Worm (Caenorhabditis elegans) whole organism, young adult: Measurements from ENCODE around the gene F59C12.3.

Experiments
- B0261.1 ChIP-seq: sonication (generic microtip); optimal IDR thresholded peaks from 2 replicates; lab custom pipeline; 2016; ENCODE audit warnings: mild to moderate bottlenecking, missing genetic modification characterization, moderate library complexity, missing compliant biosample characterization
- B0336.3 ChIP-seq: fragments of 200-800 bp; sonication (Bioruptor generic); IDR thresholded peaks from 2 replicates; pipeline ENCODE4 v1.3.6; 2022; ENCODE audit warnings: missing genetic modification characterization, missing compliant biosample characterization
- F10E7.11 ChIP-seq: sonication (generic microtip); optimal IDR thresholded peaks from 2 replicates; lab custom pipeline; 2017; ENCODE audit warnings: mild to moderate bottlenecking, missing genetic modification characterization, moderate library complexity, missing compliant biosample characterization
- F39B2.1 ChIP-seq: fragments of 200-800 bp; sonication (Bioruptor generic); IDR thresholded peaks from 2 replicates; pipeline ENCODE4 v1.3.6; 2022; ENCODE audit warnings: missing genetic modification reagents, missing genetic modification characterization, missing compliant biosample characterization
- F52B5.7 ChIP-seq: sonication (generic microtip); optimal IDR thresholded peaks from 2 replicates; lab custom pipeline; 2016; ENCODE audit warnings: mild to moderate bottlenecking, missing genetic modification characterization, missing compliant biosample characterization
- aptf-3 ChIP-seq: fragments of 200-800 bp; sonication (Bioruptor generic); IDR thresholded peaks from 2 replicates; pipeline ENCODE4 v1.3.6; 2022; ENCODE audit warnings: missing genetic modification characterization, missing compliant biosample characterization
- atf-7 ChIP-seq: sonication (generic microtip); optimal IDR thresholded peaks from 2 replicates; lab custom pipeline; 2017; ENCODE audit warnings: mild to moderate bottlenecking, missing genetic modification characterization, missing compliant biosample characterization
- attf-6 ChIP-seq: fragments of 200-800 bp; sonication (Bioruptor generic); IDR thresholded peaks from 2 replicates; pipeline ENCODE4 v1.3.6; 2022; ENCODE audit warnings: missing genetic modification reagents, missing genetic modification characterization, missing compliant biosample characterization
- bed-1 ChIP-seq: fragments of 200-800 bp; sonication (Bioruptor generic); IDR thresholded peaks from 2 replicates; pipeline ENCODE4 v1.3.6; 2022; ENCODE audit warnings: missing genetic modification reagents, missing genetic modification characterization, missing compliant biosample characterization
- ceh-27 ChIP-seq: fragments of 200-800 bp; sonication (Bioruptor generic); optimal IDR thresholded peaks from 2 replicates; lab custom pipeline; 2018; ENCODE audit warnings: mild to moderate bottlenecking, missing genetic modification characterization, moderate library complexity, missing compliant biosample characterization
- ceh-58 ChIP-seq: fragments of 200-800 bp; sonication (Bioruptor generic); IDR thresholded peaks from 2 replicates; pipeline ENCODE4 v1.3.6; 2022; ENCODE audit warnings: missing genetic modification characterization, missing compliant biosample characterization
- ceh-91 ChIP-seq: fragments of 200-800 bp; sonication (Bioruptor generic); IDR thresholded peaks from 2 replicates; pipeline ENCODE4 v1.3.6; 2022; ENCODE audit warnings: missing genetic modification reagents, missing genetic modification characterization, missing compliant biosample characterization
- die-1 ChIP-seq: sonication (generic microtip); optimal IDR thresholded peaks from 2 replicates; lab custom pipeline; 2016; ENCODE audit warnings: missing genotype, mild to moderate bottlenecking, missing genetic modification characterization, missing compliant biosample characterization
- efl-1 ChIP-seq: fragments of 150-350 bp; optimal IDR thresholded peaks from 2 replicates; lab custom pipeline; 2014; ENCODE audit warnings: missing biosample characterization, missing genetic modification reagents, missing genetic modification characterization
- egrh-3 ChIP-seq: fragments of 200-800 bp; sonication (Bioruptor generic); IDR thresholded peaks from 2 replicates; pipeline ENCODE4 v1.3.6; 2022; ENCODE audit warnings: missing genetic modification reagents, missing genetic modification characterization, missing compliant biosample characterization
- gei-17 ChIP-seq: fragments of 200-800 bp; sonication (Bioruptor generic); optimal IDR thresholded peaks from 2 replicates; lab custom pipeline; 2018; ENCODE audit warnings: mild to moderate bottlenecking, missing genetic modification characterization, missing compliant biosample characterization
- him-1 ChIP-seq: sonication (generic microtip); optimal IDR thresholded peaks from 2 replicates; lab custom pipeline; 2016; ENCODE audit warnings: missing genotype, missing genetic modification reagents, missing genetic modification characterization, missing compliant biosample characterization
- hlh-26 ChIP-seq: fragments of 200-800 bp; sonication (Bioruptor generic); conservative IDR thresholded peaks from 2 replicates; pipeline ENCODE4 v1.3.6; 2022; ENCODE audit warnings: missing genetic modification reagents, missing genetic modification characterization, missing compliant biosample characterization
- lir-1 ChIP-seq: fragments of 200-800 bp; sonication (Bioruptor generic); conservative IDR thresholded peaks from 2 replicates; pipeline ENCODE4 v1.3.6; 2022; ENCODE audit warnings: missing genetic modification reagents, missing genetic modification characterization, missing compliant biosample characterization
- madf-6 ChIP-seq: fragments of 200-800 bp; sonication (Bioruptor generic); IDR thresholded peaks from 2 replicates; pipeline ENCODE4 v1.3.6; 2022; ENCODE audit warnings: missing genetic modification reagents, missing genetic modification characterization, missing compliant biosample characterization
- nfyb-1 ChIP-seq: fragments of 200-800 bp; sonication (Bioruptor generic); IDR thresholded peaks from 2 replicates; pipeline ENCODE4 v1.3.6; 2022; ENCODE audit warnings: missing genetic modification reagents, missing genetic modification characterization, missing compliant biosample characterization
- nhr-120 ChIP-seq: fragments of 200-800 bp; sonication (Bioruptor generic); IDR thresholded peaks from 2 replicates; pipeline ENCODE4 v1.3.6; 2022; ENCODE audit warnings: missing genetic modification characterization, missing compliant biosample characterization
- nhr-27 ChIP-seq: fragments of 200-800 bp; sonication (Bioruptor generic); optimal IDR thresholded peaks from 2 replicates; lab custom pipeline; 2018; ENCODE audit warnings: mild to moderate bottlenecking, missing genetic modification characterization, moderate library complexity, missing compliant biosample characterization
- pbrm-1 ChIP-seq: fragments of 200-800 bp; sonication (Bioruptor generic); IDR thresholded peaks from 2 replicates; pipeline ENCODE4 v1.3.6; 2022; ENCODE audit warnings: missing genetic modification reagents, missing genetic modification characterization, missing compliant biosample characterization
- rcor-1 ChIP-seq: fragments of 200-800 bp; sonication (Bioruptor generic); IDR thresholded peaks from 2 replicates; pipeline ENCODE4 v1.3.6; 2022; ENCODE audit warnings: missing genetic modification reagents, missing genetic modification characterization, missing compliant biosample characterization
- rec-8 ChIP-seq, 2 experiments: sonication (generic microtip); optimal IDR thresholded peaks; 2 replicates each; lab custom pipeline; 2016; ENCODE audit warnings: mild to moderate bottlenecking in 2 of 2, missing genetic modification characterization in 2 of 2, missing genetic modification reagents in 2 of 2, missing genotype in 2 of 2, missing biosample characterization in 1 of 2, missing compliant biosample characterization in 1 of 2, moderate library complexity in 1 of 2
- rpc-1 ChIP-seq, 2 experiments: fragments of 150-350 bp in 1 of 2; sonication (generic microtip) in 1 of 2; optimal IDR thresholded peaks; 2 replicates each; lab custom pipeline; 2014 to 2018; ENCODE audit warnings: missing biosample characterization in 1 of 2, missing genetic modification characterization in 1 of 2, missing genetic modification reagents in 1 of 2, missing genotype in 1 of 2
- sea-2 ChIP-seq: fragments of 200-800 bp; sonication (Bioruptor generic); IDR thresholded peaks from 2 replicates; pipeline ENCODE4 v1.3.6; 2022; ENCODE audit warnings: missing genetic modification characterization, missing compliant biosample characterization
- snpc-4 ChIP-seq, 5 experiments: fragments of 150-350 bp in 1 of 5; sonication (generic microtip) in 4 of 5; optimal IDR thresholded peaks; 2 replicates each; lab custom pipeline; 2014 to 2018; ENCODE audit warnings: missing genetic modification characterization in 5 of 5, missing biosample characterization in 3 of 5, antibody characterized with exemption in 2 of 5, mild to moderate bottlenecking in 2 of 5, missing compliant biosample characterization in 2 of 5, missing genotype in 2 of 5, moderate library complexity in 2 of 5, missing genetic modification reagents in 1 of 5
- somi-1 ChIP-seq: fragments of 200-800 bp; sonication (Bioruptor generic); optimal IDR thresholded peaks from 2 replicates; lab custom pipeline; 2018; ENCODE audit warnings: mild to moderate bottlenecking, missing genetic modification characterization, missing compliant biosample characterization
- tbp1 ChIP-seq: fragments of 200-800 bp; sonication (Bioruptor generic); optimal IDR thresholded peaks from 2 replicates; lab custom pipeline; 2018; ENCODE audit warnings: mild to moderate bottlenecking, missing genetic modification characterization, missing compliant biosample characterization
- zfh-2 ChIP-seq: fragments of 200-800 bp; sonication (Bioruptor generic); conservative IDR thresholded peaks from 2 replicates; pipeline ENCODE4 v1.3.6; 2022; ENCODE audit warnings: missing genetic modification reagents, missing genetic modification characterization, missing compliant biosample characterization
- ztf-28 ChIP-seq: fragments of 200-800 bp; sonication (Bioruptor generic); IDR thresholded peaks from 2 replicates; pipeline ENCODE4 v1.3.6; 2022; ENCODE audit warnings: missing genetic modification reagents, missing genetic modification characterization, missing compliant biosample characterization
- ztf-3 ChIP-seq: fragments of 200-800 bp; sonication (Bioruptor generic); optimal IDR thresholded peaks from 2 replicates; lab custom pipeline; 2018; ENCODE audit warnings: mild to moderate bottlenecking, missing genetic modification characterization, missing compliant biosample characterization
- ztf-6 ChIP-seq: fragments of 200-800 bp; sonication (Bioruptor generic); IDR thresholded peaks from 2 replicates; pipeline ENCODE4 v1.3.6; 2022; ENCODE audit warnings: missing genetic modification reagents, missing genetic modification characterization, missing compliant biosample characterization

F59C12.3 gene

DNA sequence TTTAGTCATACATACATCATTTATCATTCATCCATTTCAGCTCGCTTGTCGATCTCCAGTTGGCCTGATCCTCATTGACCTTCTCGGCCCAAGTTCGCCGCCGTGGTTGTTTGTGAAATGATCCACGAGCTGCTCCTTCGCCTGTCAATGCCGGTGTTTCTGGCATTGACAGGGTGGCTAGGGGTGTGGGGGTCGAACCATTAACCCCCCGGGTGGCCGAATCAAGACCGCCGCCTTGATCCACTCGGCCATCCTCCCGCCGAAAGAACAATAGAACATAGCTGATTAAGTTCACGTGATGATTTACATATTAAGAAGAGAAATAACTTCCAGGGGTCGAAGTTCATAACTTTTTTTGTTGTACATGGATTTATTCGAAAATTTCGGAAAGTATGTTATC lies 6.9 kb downstream of the F59C12.3 start, which contains the start of gene F59C12.4:
F59C12.4 (minus strand) TSS at position 166 of the 400 bp plus-strand sequence.
- TF ChIP-seq zfh-2 (GFP tag; lab: Robert Waterston, UW) = peak; percentile 84
- peak; percentile 33 for TF ChIP-seq tbp1 (GFP tag; lab: Kevin White, UChicago)
- 0 out of 2 replicates have a peak, but pooled peaks have one; percentile 19 for TF ChIP-seq rcor-1 (GFP tag; lab: Robert Waterston, UW)
- TF ChIP-seq aptf-3 (GFP tag; lab: Robert Waterston, UW) = 0 out of 2 replicates have a peak, but pooled peaks have one; percentile 31
- TF ChIP-seq nhr-120 (GFP tag; lab: Robert Waterston, UW) = no peak
- TF ChIP-seq him-1 (tag; lab: Kevin White, UChicago) = no peak
- TF ChIP-seq rpc-1 (optimal IDR thresholded peaks at IDR 0.05; lab: Kevin White, UChicago) = no peak
- peak; percentile 59 for TF ChIP-seq rpc-1 (tag; optimal IDR thresholded peaks at IDR 0.05; lab: Kevin White, UChicago)
- TF ChIP-seq F52B5.7 = no peak
- peak; percentile 23 for TF ChIP-seq B0261.1
- no peak for TF ChIP-seq hlh-26 (GFP tag; lab: Robert Waterston, UW)
- TF ChIP-seq F10E7.11 (tag; lab: Kevin White, UChicago) = no peak
- TF ChIP-seq pbrm-1 (GFP tag; lab: Robert Waterston, UW) = 0 out of 2 replicates have a peak, but pooled peaks have one; percentile 14
- TF ChIP-seq attf-6 (GFP tag; lab: Robert Waterston, UW) = 0 out of 2 replicates have a peak, but pooled peaks have one; percentile 42
- TF ChIP-seq egrh-3 (GFP tag; lab: Robert Waterston, UW) = peak; percentile 57; the same call in 1 of the 2 replicates
- TF ChIP-seq snpc-4 (GFP tag; optimal IDR thresholded peaks at IDR 0.05; lab: Kevin White, UChicago) = no peak
- no peak for TF ChIP-seq snpc-4 (tag; optimal IDR thresholded peaks at IDR 0.05; lab: Kevin White, UChicago)
- TF ChIP-seq, all 124 proteins: peak for 9

DNA sequence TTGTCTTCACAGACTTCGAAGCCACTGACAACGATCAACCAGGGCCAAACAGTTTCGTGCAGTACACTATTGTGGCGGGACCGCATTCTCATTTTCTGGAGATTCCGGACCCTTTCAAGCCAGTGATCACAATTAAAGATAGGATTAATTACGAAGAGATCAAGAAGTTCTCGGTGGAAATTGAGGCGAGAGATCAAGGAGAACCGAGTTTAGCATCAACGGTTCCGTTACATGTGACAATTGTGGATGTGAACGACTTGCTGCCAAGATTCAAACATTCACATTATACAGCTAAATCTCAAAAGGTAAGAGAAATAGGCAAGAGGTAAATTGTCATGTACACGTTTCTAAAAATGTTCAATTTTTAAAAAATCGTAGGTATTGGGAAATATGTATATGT lies 11.5 kb downstream of the F59C12.3 start:
- no peak for TF ChIP-seq F39B2.1 (GFP tag; lab: Robert Waterston, UW)
- no peak for TF ChIP-seq gei-17 (GFP tag; lab: Kevin White, UChicago)
- TF ChIP-seq lir-1 = no peak
- no peak for TF ChIP-seq bed-1 (GFP tag; lab: Robert Waterston, UW)
- TF ChIP-seq ztf-3 (GFP tag; lab: Kevin White, UChicago) = no peak
- TF ChIP-seq efl-1 = no peak
- no peak for TF ChIP-seq nhr-120 (GFP tag; lab: Robert Waterston, UW)

DNA sequence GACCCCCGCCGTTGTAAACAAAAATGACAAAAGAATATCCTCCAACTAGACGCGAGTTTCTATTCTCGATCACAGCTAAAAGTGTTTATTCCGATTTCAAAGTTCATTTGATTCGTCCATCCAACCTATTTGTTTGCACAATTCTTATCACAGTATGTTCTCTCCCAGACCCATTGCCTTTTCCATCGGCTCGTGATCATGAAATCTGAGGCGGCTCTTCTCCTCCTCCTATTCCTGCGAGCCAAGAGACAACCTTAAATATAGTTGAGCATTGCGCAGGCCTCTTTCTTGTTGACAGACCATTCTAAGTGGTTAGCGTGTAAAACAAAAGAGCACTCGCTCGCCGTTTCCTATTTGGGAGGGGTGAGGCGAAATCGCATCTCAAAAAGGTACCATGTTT lies 12.4 kb downstream of the F59C12.3 start:
- no peak for TF ChIP-seq ceh-58 (GFP tag; lab: Robert Waterston, UW)
- no peak for TF ChIP-seq somi-1 (GFP tag; lab: Kevin White, UChicago)
- no peak for TF ChIP-seq die-1 (tag; lab: Kevin White, UChicago)
- no peak for TF ChIP-seq nfyb-1
- TF ChIP-seq ceh-27 (GFP tag; lab: Kevin White, UChicago) = no peak
- TF ChIP-seq F39B2.1 (GFP tag; lab: Robert Waterston, UW) = no peak
- TF ChIP-seq B0336.3 (GFP tag; lab: Robert Waterston, UW) = no peak
- TF ChIP-seq rpc-1 (optimal IDR thresholded peaks at IDR 0.05; lab: Kevin White, UChicago) = no peak
- no peak for TF ChIP-seq rpc-1 (tag; optimal IDR thresholded peaks at IDR 0.05; lab: Kevin White, UChicago)
- TF ChIP-seq F10E7.11 (tag; lab: Kevin White, UChicago) = no peak
- no peak for TF ChIP-seq ceh-91 (GFP tag; lab: Robert Waterston, UW)
- TF ChIP-seq ztf-6 (GFP tag; lab: Robert Waterston, UW) = no peak
- TF ChIP-seq atf-7 (tag; lab: Kevin White, UChicago) = no peak
- no peak for TF ChIP-seq ztf-28 (GFP tag; lab: Robert Waterston, UW)

DNA sequence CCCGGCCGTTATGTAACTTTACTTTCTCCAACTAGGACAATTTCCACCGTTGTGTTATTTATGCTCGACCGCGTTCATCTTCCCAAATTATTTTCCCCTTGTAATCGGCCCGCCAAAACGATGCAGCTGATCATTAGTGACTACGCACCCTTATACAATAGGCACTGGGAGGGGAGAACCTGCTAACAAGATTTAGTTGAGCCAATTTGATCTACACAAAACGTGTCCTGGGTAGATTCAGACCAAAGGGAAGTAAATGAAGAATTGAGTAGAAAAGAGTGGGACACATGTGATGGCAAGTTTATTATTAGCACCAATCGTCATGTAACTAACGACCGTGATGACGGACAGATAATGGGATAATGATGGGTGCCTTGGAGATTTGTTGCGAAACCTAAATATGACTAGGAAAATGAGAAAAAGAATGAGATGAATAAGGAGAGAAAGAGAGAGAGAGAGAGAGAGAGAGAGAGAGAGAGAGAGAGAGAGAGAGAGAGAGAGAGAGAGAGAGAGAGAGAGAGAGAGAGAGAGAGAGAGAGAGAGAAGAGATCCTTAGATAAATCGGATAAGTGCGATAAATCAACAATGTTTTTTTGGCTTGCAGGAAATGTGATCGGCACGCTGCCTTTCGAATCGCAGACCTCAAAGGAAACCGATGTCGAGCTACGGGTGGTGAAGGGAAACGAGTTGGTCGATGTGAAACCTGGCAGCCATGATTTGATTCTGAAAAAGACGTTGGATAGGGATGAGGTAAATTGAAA lies 13.6 kb downstream of the F59C12.3 start:
- TF ChIP-seq snpc-4 (GFP tag; optimal IDR thresholded peaks at IDR 0.05; lab: Kevin White, UChicago) = no peak
- no peak for TF ChIP-seq snpc-4 (tag; optimal IDR thresholded peaks at IDR 0.05; lab: Kevin White, UChicago)
- no peak for TF ChIP-seq sea-2
- no peak for TF ChIP-seq rcor-1 (GFP tag; lab: Robert Waterston, UW)
- no peak for TF ChIP-seq madf-6 (GFP tag; lab: Robert Waterston, UW)
- TF ChIP-seq nhr-27 (tag; lab: Kevin White, UChicago) = no peak
- TF ChIP-seq B0336.3 (GFP tag; lab: Robert Waterston, UW) = no peak
- no peak for TF ChIP-seq rec-8 (tag; optimal IDR thresholded peaks at IDR 0.05; lab: Kevin White, UChicago)
